Fruit fly (Drosophila melanogaster) whole organism, pupa: ENCODE measurements around the gene CG34437.
A peak's percentile ranks its signal among the peaks of the same experiment; 100 is the strongest.

Experiments used
- CG10348 ChIP-seq: fragments of 200-800 bp; sonication (Bioruptor generic); IDR thresholded peaks from 2 replicates; pipeline ENCODE4 v1.3.6; 2022; ENCODE audit warnings: missing biosample characterization, missing genetic modification characterization
- CG12605 ChIP-seq: fragments of 200-800 bp; sonication (Bioruptor generic); IDR thresholded peaks from 2 replicates; pipeline ENCODE4 v1.3.6; 2022; ENCODE audit warnings: missing biosample characterization, missing genetic modification characterization
- CG13204 ChIP-seq: fragments of 200-800 bp; sonication (Bioruptor generic); optimal IDR thresholded peaks from 2 replicates; lab custom pipeline; 2018; ENCODE audit warnings: missing biosample characterization, mild to moderate bottlenecking, missing genetic modification characterization, moderate library complexity
- CG14655 ChIP-seq: fragments of 200-800 bp; sonication (Bioruptor generic); optimal IDR thresholded peaks from 3 replicates; lab custom pipeline; 2017; ENCODE audit warnings: mild to moderate bottlenecking, missing biosample characterization, missing genetic modification reagents, missing genetic modification characterization
- CG15710 ChIP-seq: fragments of 200-800 bp; sonication (Bioruptor generic); optimal IDR thresholded peaks from 2 replicates; lab custom pipeline; 2018; ENCODE audit warnings: missing biosample characterization, mild to moderate bottlenecking, missing genetic modification characterization, moderate library complexity
- CG17806 ChIP-seq: fragments of 200-800 bp; sonication (Bioruptor generic); optimal IDR thresholded peaks from 2 replicates; lab custom pipeline; 2018; ENCODE audit warnings: missing biosample characterization, mild to moderate bottlenecking, missing genetic modification characterization, moderate library complexity
- CG32121 ChIP-seq: fragments of 200-800 bp; sonication (Bioruptor generic); IDR thresholded peaks from 2 replicates; pipeline ENCODE4 v1.3.6; 2022; ENCODE audit warnings: missing biosample characterization, missing genetic modification characterization
- CG34367 ChIP-seq: fragments of 200-800 bp; sonication (Bioruptor generic); optimal IDR thresholded peaks from 2 replicates; lab custom pipeline; 2018; ENCODE audit warnings: missing biosample characterization, mild to moderate bottlenecking, missing genetic modification characterization
- CG4496 ChIP-seq: fragments of 200-800 bp; sonication (Bioruptor generic); IDR thresholded peaks from 3 replicates; pipeline ENCODE4 v1.3.6; 2022; ENCODE audit warnings: missing biosample characterization, missing genetic modification characterization
- CG8159 ChIP-seq: fragments of 200-800 bp; sonication (Bioruptor generic); optimal IDR thresholded peaks from 3 replicates; lab custom pipeline; 2018; ENCODE audit warnings: missing biosample characterization, mild to moderate bottlenecking, missing genetic modification characterization, moderate library complexity
- CG8301 ChIP-seq: fragments of 200-800 bp; sonication (Bioruptor generic); optimal IDR thresholded peaks from 2 replicates; lab custom pipeline; 2018; ENCODE audit warnings: missing biosample characterization, mild to moderate bottlenecking, missing genetic modification characterization
- CG9948 ChIP-seq: fragments of 200-800 bp; sonication (Bioruptor generic); optimal IDR thresholded peaks from 2 replicates; lab custom pipeline; 2018; ENCODE audit warnings: missing biosample characterization, mild to moderate bottlenecking, missing genetic modification characterization, moderate library complexity
- EcR ChIP-seq: fragments of 200-800 bp; sonication (Bioruptor generic); optimal IDR thresholded peaks from 3 replicates; lab custom pipeline; 2019; ENCODE audit warnings: missing biosample characterization, missing genetic modification characterization, mild to moderate bottlenecking, moderate library complexity, missing genetic modification reagents
- Ets98B ChIP-seq: fragments of 200-800 bp; sonication (Bioruptor generic); IDR thresholded peaks from 2 replicates; pipeline ENCODE4 v1.3.6; 2022; ENCODE audit warnings: missing biosample characterization, missing genetic modification characterization
- Pif1A ChIP-seq: fragments of 200-800 bp; sonication (Bioruptor generic); optimal IDR thresholded peaks from 3 replicates; lab custom pipeline; 2016; ENCODE audit warnings: missing biosample characterization, missing genetic modification characterization
- Snoo ChIP-seq: fragments of 200-800 bp; sonication (Bioruptor generic); optimal IDR thresholded peaks from 3 replicates; lab custom pipeline; 2017; ENCODE audit warnings: missing biosample characterization, mild to moderate bottlenecking, missing genetic modification characterization, inconsistent platforms
- fd96Ca ChIP-seq: fragments of 200-800 bp; sonication (Bioruptor generic); IDR thresholded peaks from 3 replicates; pipeline ENCODE4 v1.3.6; 2022; ENCODE audit warnings: missing biosample characterization, missing genetic modification characterization
- gl ChIP-seq: fragments of 200-800 bp; sonication (Bioruptor generic); optimal IDR thresholded peaks from 2 replicates; lab custom pipeline; 2018; ENCODE audit warnings: missing biosample characterization, mild to moderate bottlenecking, missing genetic modification characterization
- rn ChIP-seq: fragments of 200-800 bp; sonication (Bioruptor generic); IDR thresholded peaks from 2 replicates; pipeline ENCODE4 v1.3.6; 2022; ENCODE audit warnings: missing biosample characterization, missing genetic modification characterization

CG34437 gene

dm6 chr3R:28331126-28331490 lies 47.6 kb downstream of the CG34437 start:
- TF ChIP-seq CG9948 (tag; lab: Kevin White, UChicago) (no peak), Ets98B (GFP tag; lab: Robert Waterston, UW) (no peak)

dm6 chr3R:28332137-28332671 lies 48.7 kb downstream of the CG34437 start:
- TF ChIP-seq CG14655 (GFP tag; lab: Kevin White, UChicago) (peak; percentile 55), rn (GFP tag; lab: Robert Waterston, UW) (no peak), Pif1A (no peak), CG9948 (tag; lab: Kevin White, UChicago) (no peak), CG8301 (tag; lab: Kevin White, UChicago) (peak; percentile 8), CG12605 (GFP tag; lab: Robert Waterston, UW) (peak; percentile 12; the same call in 1 of the 2 replicates), CG34367 (tag; lab: Kevin White, UChicago) (no peak), Ets98B (GFP tag; lab: Robert Waterston, UW) (peak; percentile 65), gl (tag; lab: Kevin White, UChicago) (no peak), CG15710 (tag; lab: Kevin White, UChicago) (no peak), CG4496 (GFP tag; lab: Robert Waterston, UW) (peak; percentile 58; the same call in 2 of the 3 replicates), CG10348 (GFP tag; lab: Robert Waterston, UW) (no peak), CG32121 (GFP tag; lab: Robert Waterston, UW) (peak; percentile 74), Snoo (tag; lab: Kevin White, UChicago) (no peak), fd96Ca (peak; percentile 56; the same call in 1 of the 3 replicates)
- TF ChIP-seq, all 21 proteins: peak for 7

- TF ChIP-seq EcR (GFP tag; lab: Kevin White, UChicago), result no peak
- no peak for TF ChIP-seq CG8159
- TF ChIP-seq Ets98B (GFP tag; lab: Robert Waterston, UW), result no peak
- TF ChIP-seq CG14655 (GFP tag; lab: Kevin White, UChicago), result no peak
- no peak for TF ChIP-seq CG34367 (tag; lab: Kevin White, UChicago)
- no peak for TF ChIP-seq gl (tag; lab: Kevin White, UChicago)
- TF ChIP-seq CG17806 (tag; lab: Kevin White, UChicago), result no peak
- no peak for TF ChIP-seq fd96Ca
- no peak for TF ChIP-seq CG13204 (GFP tag; lab: Kevin White, UChicago)
- TF ChIP-seq CG12605 (GFP tag; lab: Robert Waterston, UW), result no peak
- TF ChIP-seq CG4496 (GFP tag; lab: Robert Waterston, UW), result no peak
Measured at dm6 chr3R:28332674-28333421, 49.3 kb downstream of the CG34437 start.
